Worm (Caenorhabditis elegans): ENCODE results near the gene nhr-104.
A peak's percentile ranks its signal among the peaks of the same experiment; 100 is the strongest.

nhr-104 gene

ce11 chrIV:4789445-4789844 is 953 bp upstream of the nhr-104 start, which contains the start of gene R11E3.1:
TSS of gene R11E3.1 (plus strand) at chrIV:4789745.
- no peak for TF ChIP-seq elt-3 (tag; optimal IDR thresholded peaks at IDR 0.05)
- no peak for TF ChIP-seq C34F6.9 (tag; optimal IDR thresholded peaks at IDR 0.05)
- TF ChIP-seq mdl-1 (tag; optimal IDR thresholded peaks at IDR 0.05), result no peak
- TF ChIP-seq ama-1 (optimal IDR thresholded peaks at IDR 0.05), result no peak
- no peak for TF ChIP-seq ceh-82 (tag; optimal IDR thresholded peaks at IDR 0.05)
- TF ChIP-seq unc-62 (GFP tag; optimal IDR thresholded peaks at IDR 0.05), result no peak
- no peak for TF ChIP-seq nhr-237 (tag; optimal IDR thresholded peaks at IDR 0.05)
- TF ChIP-seq R02D3.7 (tag; optimal IDR thresholded peaks at IDR 0.05), result no peak
- TF ChIP-seq lin-11 (tag; optimal IDR thresholded peaks at IDR 0.05), result no peak
- TF ChIP-seq aly-2 (tag; optimal IDR thresholded peaks at IDR 0.05), result no peak
- no peak for TF ChIP-seq nhr-129 (tag; optimal IDR thresholded peaks at IDR 0.05)
- no peak for TF ChIP-seq ztf-1 (GFP tag; conservative IDR thresholded peaks at IDR 0.05)
- no peak for TF ChIP-seq nhr-6 (tag; optimal IDR thresholded peaks at IDR 0.05)
- TF ChIP-seq alr-1 (tag; optimal IDR thresholded peaks at IDR 0.05), result no peak
- no peak for TF ChIP-seq dmd-4 (tag; optimal IDR thresholded peaks at IDR 0.05)
- TF ChIP-seq unc-39 (tag; optimal IDR thresholded peaks at IDR 0.05), result no peak
- TF ChIP-seq nhr-77 (tag; optimal IDR thresholded peaks at IDR 0.05), result no peak
- no peak for TF ChIP-seq sem-4 (tag; optimal IDR thresholded peaks at IDR 0.05)
- TF ChIP-seq nhr-21 (tag; optimal IDR thresholded peaks at IDR 0.05), result no peak
- no peak for TF ChIP-seq unc-55 (GFP tag; optimal IDR thresholded peaks at IDR 0.05)

ce11 chrIV:4781123-4781522 is 7.4 kb downstream of the nhr-104 start:
- TF ChIP-seq nhr-10 (tag; optimal IDR thresholded peaks at IDR 0.05), result no peak
- TF ChIP-seq ztf-4 (tag; optimal IDR thresholded peaks at IDR 0.05), result no peak
- TF ChIP-seq R02D3.7 (tag; optimal IDR thresholded peaks at IDR 0.05), result no peak
- TF ChIP-seq nhr-12 (tag; optimal IDR thresholded peaks at IDR 0.05), result no peak
- no peak for TF ChIP-seq zag-1 (tag; optimal IDR thresholded peaks at IDR 0.05)
- TF ChIP-seq nhr-237 (tag; optimal IDR thresholded peaks at IDR 0.05), result no peak
- TF ChIP-seq gmeb-1 (tag; optimal IDR thresholded peaks at IDR 0.05), result no peak
- peak; percentile 50 for TF ChIP-seq F13H6.1 (tag; optimal IDR thresholded peaks at IDR 0.05)
- peak; percentile 1 for TF ChIP-seq unc-55 (GFP tag; optimal IDR thresholded peaks at IDR 0.05)
- no peak for TF ChIP-seq lsy-2 (tag; optimal IDR thresholded peaks at IDR 0.05)
- no peak for TF ChIP-seq mbf-1 (tag; optimal IDR thresholded peaks at IDR 0.05)
- TF ChIP-seq nhr-21 (tag; optimal IDR thresholded peaks at IDR 0.05), result no peak
- no peak for TF ChIP-seq ZK546.5 (tag; optimal IDR thresholded peaks at IDR 0.05)
- TF ChIP-seq nhr-129 (tag; optimal IDR thresholded peaks at IDR 0.05), result peak; percentile 7
- TF ChIP-seq snpc-4 (tag; optimal IDR thresholded peaks at IDR 0.05), result no peak
- no peak for TF ChIP-seq ama-1 (optimal IDR thresholded peaks at IDR 0.05)
- no peak for TF ChIP-seq elt-3 (tag; optimal IDR thresholded peaks at IDR 0.05)
- TF ChIP-seq crh-2 (tag; optimal IDR thresholded peaks at IDR 0.05), result no peak
- no peak for TF ChIP-seq skn-1 (tag; optimal IDR thresholded peaks at IDR 0.05)
- no peak for TF ChIP-seq nhr-25 (tag; optimal IDR thresholded peaks at IDR 0.05)
- no peak for TF ChIP-seq nhr-11 (tag; optimal IDR thresholded peaks at IDR 0.05)

ce11 chrIV:4780129-4780528 is 8.4 kb downstream of the nhr-104 start, which contains the start of gene set-15:
TSS of gene set-15 (minus strand) at chrIV:4780229.
- TF ChIP-seq peb-1 (tag; optimal IDR thresholded peaks at IDR 0.05) (no peak), nhr-23 (tag; optimal IDR thresholded peaks at IDR 0.05) (no peak), F13H6.1 (tag; optimal IDR thresholded peaks at IDR 0.05) (no peak), fos-1 (tag; optimal IDR thresholded peaks at IDR 0.05) (no peak), gmeb-1 (tag; optimal IDR thresholded peaks at IDR 0.05) (no peak), alr-1 (tag; optimal IDR thresholded peaks at IDR 0.05) (no peak), nhr-237 (tag; optimal IDR thresholded peaks at IDR 0.05) (no peak), mdl-1 (tag; optimal IDR thresholded peaks at IDR 0.05) (no peak), unc-55 (GFP tag; optimal IDR thresholded peaks at IDR 0.05) (no peak), sma-3 (GFP tag; optimal IDR thresholded peaks at IDR 0.05) (no peak), ceh-82 (tag; optimal IDR thresholded peaks at IDR 0.05) (no peak), ztf-4 (tag; optimal IDR thresholded peaks at IDR 0.05) (no peak)

- TF ChIP-seq nhr-21 (tag; optimal IDR thresholded peaks at IDR 0.05), result no peak
- TF ChIP-seq nhr-10 (tag; optimal IDR thresholded peaks at IDR 0.05), result no peak
- no peak for TF ChIP-seq nhr-11 (tag; optimal IDR thresholded peaks at IDR 0.05)
Observed at ce11 chrIV:4776501-4776900, 12.0 kb downstream of the nhr-104 start.

Data from whole organism, L2 larva.